Fruit fly (Drosophila melanogaster) whole organism, embryonic: ENCODE measurements around the gene mxt.

Experiments
- Ada2b ChIP-seq: fragments of 200-800 bp; sonication (Bioruptor generic); IDR thresholded peaks from 2 replicates; pipeline ENCODE4 v1.3.6; 2022; ENCODE audit warnings: missing biosample characterization, missing genetic modification characterization
- Atf6 ChIP-seq: fragments of 200-800 bp; sonication (Bioruptor generic); IDR thresholded peaks from 2 replicates; pipeline ENCODE4 v1.3.6; 2022; ENCODE audit warnings: missing biosample characterization, missing genetic modification characterization
- CG11456 ChIP-seq: fragments of 200-800 bp; sonication (Bioruptor generic); IDR thresholded peaks from 3 replicates; pipeline ENCODE4 v1.3.6; 2022; ENCODE audit warnings: missing biosample characterization, missing genetic modification characterization
- CG11504 ChIP-seq: fragments of 200-800 bp; sonication (Bioruptor generic); optimal IDR thresholded peaks from 3 replicates; lab custom pipeline; 2019; ENCODE audit warnings: missing biosample characterization, mild to moderate bottlenecking, missing genetic modification characterization, moderate library complexity
- CG12744 ChIP-seq: fragments of 200-800 bp; sonication (Bioruptor generic); optimal IDR thresholded peaks from 2 replicates; lab custom pipeline; 2016; ENCODE audit warnings: missing biosample characterization, missing genetic modification characterization
- CG13296 ChIP-seq: fragments of 200-800 bp; sonication (Bioruptor generic); optimal IDR thresholded peaks from 3 replicates; lab custom pipeline; 2018; ENCODE audit warnings: missing biosample characterization, mild to moderate bottlenecking, missing genetic modification characterization
- CG15269 ChIP-seq: fragments of 200-800 bp; sonication (Bioruptor generic); optimal IDR thresholded peaks from 2 replicates; lab custom pipeline; 2018; ENCODE audit warnings: missing biosample characterization, mild to moderate bottlenecking, missing genetic modification characterization, moderate library complexity
- CG15696 ChIP-seq: fragments of 200-800 bp; sonication (Bioruptor generic); optimal IDR thresholded peaks from 2 replicates; lab custom pipeline; 2019; ENCODE audit warnings: missing biosample characterization, mild to moderate bottlenecking, missing genetic modification characterization, moderate library complexity
- CG1602 ChIP-seq: fragments of 200-800 bp; sonication (Bioruptor generic); optimal IDR thresholded peaks from 3 replicates; lab custom pipeline; 2016; ENCODE audit warnings: missing biosample characterization, missing genetic modification characterization
- CG16779 ChIP-seq: fragments of 200-800 bp; sonication (Bioruptor generic); IDR thresholded peaks from 2 replicates; pipeline ENCODE4 v1.3.6; 2022; ENCODE audit warnings: missing biosample characterization, missing genetic modification characterization
- CG16815 ChIP-seq: fragments of 200-800 bp; sonication (Bioruptor generic); optimal IDR thresholded peaks from 3 replicates; lab custom pipeline; 2017; ENCODE audit warnings: missing biosample characterization, mild to moderate bottlenecking, missing genetic modification characterization
- CG16863 ChIP-seq: fragments of 200-800 bp; sonication (Bioruptor generic); optimal IDR thresholded peaks from 3 replicates; lab custom pipeline; 2016; ENCODE audit warnings: missing biosample characterization, missing genetic modification characterization
- CG17361 ChIP-seq: fragments of 200-800 bp; sonication (Bioruptor generic); IDR thresholded peaks from 3 replicates; pipeline ENCODE4 v1.3.6; 2022; ENCODE audit warnings: missing biosample characterization, missing genetic modification characterization
- CG18599 ChIP-seq: fragments of 200-800 bp; sonication (Bioruptor generic); optimal IDR thresholded peaks from 3 replicates; lab custom pipeline; 2017; ENCODE audit warnings: missing biosample characterization, missing genetic modification characterization, mild to moderate bottlenecking, moderate library complexity, missing genetic modification reagents
- CG2712 ChIP-seq: fragments of 200-800 bp; optimal IDR thresholded peaks from 3 replicates; lab custom pipeline; 2019; ENCODE audit warnings: missing biosample characterization, mild to moderate bottlenecking, missing genetic modification characterization, moderate library complexity
- CG2889 ChIP-seq: fragments of 200-800 bp; sonication (Bioruptor generic); IDR thresholded peaks from 3 replicates; pipeline ENCODE4 v1.3.6; 2022; ENCODE audit warnings: missing biosample characterization, missing genetic modification characterization
- CG4424 ChIP-seq: fragments of 200-800 bp; sonication (Bioruptor generic); optimal IDR thresholded peaks from 3 replicates; lab custom pipeline; 2016; ENCODE audit warnings: missing biosample characterization, missing genetic modification characterization
- CG6854 ChIP-seq: fragments of 200-800 bp; sonication (Bioruptor generic); optimal IDR thresholded peaks from 3 replicates; lab custom pipeline; 2017; ENCODE audit warnings: missing biosample characterization, mild to moderate bottlenecking, missing genetic modification characterization
- CG7745 ChIP-seq: fragments of 200-800 bp; sonication (Bioruptor generic); optimal IDR thresholded peaks from 2 replicates; lab custom pipeline; 2018; ENCODE audit warnings: missing biosample characterization, mild to moderate bottlenecking, missing genetic modification characterization, moderate library complexity
- CG9932 ChIP-seq: fragments of 200-800 bp; sonication (Bioruptor generic); IDR thresholded peaks from 2 replicates; pipeline ENCODE4 v1.3.6; 2022; ENCODE audit warnings: missing biosample characterization, missing genetic modification characterization
- D19B ChIP-seq: fragments of 200-800 bp; sonication (Bioruptor generic); optimal IDR thresholded peaks from 2 replicates; lab custom pipeline; 2017; ENCODE audit warnings: missing biosample characterization, mild to moderate bottlenecking, missing genetic modification characterization
- Deaf1 ChIP-seq: fragments of 200-800 bp; optimal IDR thresholded peaks from 3 replicates; lab custom pipeline; 2019; ENCODE audit warnings: missing biosample characterization, mild to moderate bottlenecking, missing genetic modification characterization, moderate library complexity
- Doc3 ChIP-seq: fragments of 200-800 bp; sonication (Bioruptor generic); IDR thresholded peaks from 3 replicates; pipeline ENCODE4 v1.3.6; 2022; ENCODE audit warnings: missing biosample characterization, missing genetic modification characterization; ENCODE audit not compliant: partially characterized antibody
- Hr51 ChIP-seq, 2 experiments: fragments of 200-800 bp; sonication (Bioruptor generic); optimal IDR thresholded peaks; 2 replicates in 1 of 2; 3 replicates in 1 of 2; lab custom pipeline; 2016 to 2018; ENCODE audit warnings: missing biosample characterization in 2 of 2, missing genetic modification characterization in 2 of 2, mild to moderate bottlenecking in 1 of 2, moderate library complexity in 1 of 2
- Hr78 ChIP-seq, 2 experiments: fragments of 200-800 bp in 1 of 2; fragments of >200 bp in 1 of 2; sonication (Bioruptor generic) in 1 of 2; optimal IDR thresholded peaks; 2 replicates each; lab custom pipeline; 2017 to 2019; ENCODE audit warnings: missing biosample characterization in 2 of 2, missing genetic modification characterization in 2 of 2, mild to moderate bottlenecking in 1 of 2, moderate library complexity in 1 of 2
- Lpt ChIP-seq: fragments of >200 bp; optimal IDR thresholded peaks from 2 replicates; lab custom pipeline; 2018; ENCODE audit warnings: missing biosample characterization, missing genetic modification characterization
- Meics ChIP-seq: fragments of 200-800 bp; sonication (Bioruptor generic); optimal IDR thresholded peaks from 2 replicates; lab custom pipeline; 2017; ENCODE audit warnings: missing biosample characterization, mild to moderate bottlenecking, missing genetic modification characterization
- NC2β ChIP-seq: fragments of 200-800 bp; sonication (Bioruptor generic); optimal IDR thresholded peaks from 2 replicates; lab custom pipeline; 2016; ENCODE audit warnings: missing biosample characterization, missing genetic modification characterization
- Nf-YC ChIP-seq: fragments of 200-800 bp; optimal IDR thresholded peaks from 3 replicates; lab custom pipeline; 2019; ENCODE audit warnings: missing biosample characterization, mild to moderate bottlenecking, missing genetic modification characterization, moderate library complexity
- Oli ChIP-seq: fragments of 200-800 bp; sonication (Bioruptor generic); optimal IDR thresholded peaks from 2 replicates; lab custom pipeline; 2018; ENCODE audit warnings: missing biosample characterization, mild to moderate bottlenecking, missing genetic modification characterization, moderate library complexity
- Tbp ChIP-seq: fragments of >200 bp; optimal IDR thresholded peaks from 2 replicates; lab custom pipeline; 2018; ENCODE audit warnings: missing biosample characterization, missing genetic modification characterization
- Vsx1 ChIP-seq: fragments of 200-800 bp; sonication (Bioruptor generic); optimal IDR thresholded peaks from 2 replicates; lab custom pipeline; 2017; ENCODE audit warnings: missing biosample characterization, mild to moderate bottlenecking, missing genetic modification characterization, missing genetic modification reagents
- bsh ChIP-seq, 2 experiments: fragments of 200-800 bp; sonication (Bioruptor generic); optimal IDR thresholded peaks; 2 replicates each; lab custom pipeline; 2017 to 2018; ENCODE audit warnings: mild to moderate bottlenecking in 2 of 2, missing biosample characterization in 2 of 2, missing genetic modification characterization in 2 of 2, moderate library complexity in 1 of 2
- cg ChIP-seq: fragments of 200-800 bp; sonication (Bioruptor generic); optimal IDR thresholded peaks from 3 replicates; lab custom pipeline; 2019; ENCODE audit warnings: missing biosample characterization, mild to moderate bottlenecking, missing genetic modification characterization, moderate library complexity
- crc ChIP-seq: fragments of 200-800 bp; sonication (Bioruptor generic); optimal IDR thresholded peaks from 2 replicates; lab custom pipeline; 2016; ENCODE audit warnings: missing biosample characterization, missing genetic modification characterization
- crp ChIP-seq, 2 experiments: fragments of 200-800 bp; sonication (Bioruptor generic); optimal IDR thresholded peaks; 2 replicates in 1 of 2; 3 replicates in 1 of 2; lab custom pipeline; 2017; ENCODE audit warnings: missing biosample characterization in 2 of 2, missing genetic modification characterization in 2 of 2, mild to moderate bottlenecking in 1 of 2, moderate library complexity in 1 of 2
- cwo ChIP-seq: fragments of 200-800 bp; sonication (Bioruptor generic); optimal IDR thresholded peaks from 3 replicates; lab custom pipeline; 2017; ENCODE audit warnings: missing biosample characterization, missing genetic modification characterization, mild to moderate bottlenecking, moderate library complexity, missing genetic modification reagents
- dmrt11E ChIP-seq: fragments of 200-800 bp; sonication (Bioruptor generic); optimal IDR thresholded peaks from 3 replicates; lab custom pipeline; 2018; ENCODE audit warnings: missing biosample characterization, mild to moderate bottlenecking, missing genetic modification characterization, moderate library complexity
- hb ChIP-seq: fragments of 200-800 bp; sonication (Bioruptor generic); IDR thresholded peaks from 3 replicates; pipeline ENCODE4 v1.3.6; 2022; ENCODE audit warnings: missing biosample characterization, missing genetic modification characterization; ENCODE audit not compliant: partially characterized antibody
- lilli ChIP-seq: fragments of 200-800 bp; sonication (Bioruptor generic); optimal IDR thresholded peaks from 3 replicates; lab custom pipeline; 2016; ENCODE audit warnings: missing biosample characterization, missing genetic modification characterization
- lov ChIP-seq, 2 experiments: fragments of 200-800 bp in 1 of 2; fragments of >200 bp in 1 of 2; sonication (Bioruptor generic) in 1 of 2; IDR thresholded peaks in 1 of 2; optimal IDR thresholded peaks in 1 of 2; 2 replicates in 1 of 2; 3 replicates in 1 of 2; pipeline versions ENCODE4 v1.3.6 to Lab custom; 2017 to 2022; ENCODE audit warnings: missing biosample characterization in 1 of 2, missing genetic modification characterization in 1 of 2
- pita ChIP-seq: fragments of 200-800 bp; sonication (Bioruptor generic); optimal IDR thresholded peaks from 2 replicates; lab custom pipeline; 2017; ENCODE audit warnings: missing biosample characterization, mild to moderate bottlenecking, missing genetic modification characterization
- ro ChIP-seq: fragments of 200-800 bp; sonication (Bioruptor generic); IDR thresholded peaks from 2 replicates; pipeline ENCODE4 v1.3.6; 2022; ENCODE audit warnings: missing biosample characterization, missing genetic modification characterization
- run ChIP-seq: fragments of 200-800 bp; sonication (Bioruptor generic); optimal IDR thresholded peaks from 3 replicates; lab custom pipeline; 2018; ENCODE audit warnings: missing biosample characterization, mild to moderate bottlenecking, missing genetic modification characterization
- tio ChIP-seq: fragments of 200-800 bp; sonication (Bioruptor generic); optimal IDR thresholded peaks from 2 replicates; lab custom pipeline; 2017; ENCODE audit warnings: missing biosample characterization, missing genetic modification characterization, inconsistent platforms
- tll ChIP-seq, 2 experiments: fragments of 200-800 bp in 1 of 2; fragments of >200 bp in 1 of 2; sonication (Bioruptor generic) in 1 of 2; optimal IDR thresholded peaks; 2 replicates each; lab custom pipeline; 2017 to 2019; ENCODE audit warnings: missing biosample characterization in 2 of 2, missing genetic modification characterization in 2 of 2, mild to moderate bottlenecking in 1 of 2, moderate library complexity in 1 of 2
- trem ChIP-seq: fragments of 200-800 bp; optimal IDR thresholded peaks from 3 replicates; lab custom pipeline; 2019; ENCODE audit warnings: missing biosample characterization, mild to moderate bottlenecking, missing genetic modification characterization, moderate library complexity
- tup ChIP-seq: fragments of 200-800 bp; sonication (Bioruptor generic); optimal IDR thresholded peaks from 2 replicates; lab custom pipeline; 2016; ENCODE audit warnings: missing biosample characterization, mild to moderate bottlenecking, missing genetic modification characterization, moderate library complexity
- wdn ChIP-seq: fragments of 200-800 bp; sonication (Bioruptor generic); IDR thresholded peaks from 2 replicates; pipeline ENCODE4 v1.3.6; 2022; ENCODE audit warnings: missing biosample characterization, missing genetic modification characterization
- zfh2 ChIP-seq: fragments of 200-800 bp; sonication (Bioruptor generic); optimal IDR thresholded peaks from 2 replicates; lab custom pipeline; 2016; ENCODE audit warnings: missing biosample characterization, missing genetic modification characterization

Gene mxt

dm6 chr2L:4854822-4855221 is 7.7 kb upstream of the mxt start (continued):
- TF ChIP-seq Ada2b (0 out of 2 replicates have a peak, but pooled peaks have one; percentile 23), CG2712 (tag; lab: Kevin White, UChicago) (peak; percentile 11), Deaf1 (tag; lab: Kevin White, UChicago) (no peak), cwo (no peak), dmrt11E (tag; lab: Kevin White, UChicago) (peak; percentile 1), CG9932 (no peak), Atf6 (GFP tag; lab: Robert Waterston, UW) (no peak), lov (optimal IDR thresholded peaks at IDR 0.05; lab: Kevin White, UChicago) (no peak), lov (GFP tag; IDR thresholded peaks at IDR 0.05; lab: Robert Waterston, UW) (no peak), tup (GFP tag; lab: Kevin White, UChicago) (no peak), CG2889 (0 out of 3 replicates have a peak, but pooled peaks have one; percentile 9), lilli (GFP tag; lab: Kevin White, UChicago) (peak; percentile 18), Hr78 (GFP tag; optimal IDR thresholded peaks at IDR 0.05; lab: Kevin White, UChicago) (no peak), zfh2 (no peak), tio (GFP tag; lab: Kevin White, UChicago) (peak; percentile 2), CG15269 (tag; lab: Kevin White, UChicago) (peak; percentile 25), bsh (GFP tag; optimal IDR thresholded peaks at IDR 0.05; lab: Kevin White, UChicago) (peak in 1 of 2 experiments; percentile 5), crc (GFP tag; lab: Kevin White, UChicago) (no peak), hb (GFP tag; lab: Robert Waterston, UW) (no peak), Tbp (no peak), ro (GFP tag; lab: Robert Waterston, UW) (no peak), D19B (GFP tag; lab: Kevin White, UChicago) (peak; percentile 77), pita (GFP tag; lab: Kevin White, UChicago) (no peak), Meics (GFP tag; lab: Kevin White, UChicago) (no peak), CG4424 (GFP tag; lab: Kevin White, UChicago) (peak; percentile 2), Hr51 (GFP tag; optimal IDR thresholded peaks at IDR 0.05; lab: Kevin White, UChicago) (peak in 1 of 2 experiments; percentile 23), CG16863 (GFP tag; lab: Kevin White, UChicago) (peak; percentile 5), CG12744 (no peak), CG11504 (tag; lab: Kevin White, UChicago) (peak; percentile 30), wdn (no peak), CG18599 (GFP tag; lab: Kevin White, UChicago) (peak; percentile 46), crp (GFP tag; optimal IDR thresholded peaks at IDR 0.05; lab: Kevin White, UChicago) (no peak), CG17361 (no peak), Oli (tag; lab: Kevin White, UChicago) (peak; percentile 6)

DNA sequence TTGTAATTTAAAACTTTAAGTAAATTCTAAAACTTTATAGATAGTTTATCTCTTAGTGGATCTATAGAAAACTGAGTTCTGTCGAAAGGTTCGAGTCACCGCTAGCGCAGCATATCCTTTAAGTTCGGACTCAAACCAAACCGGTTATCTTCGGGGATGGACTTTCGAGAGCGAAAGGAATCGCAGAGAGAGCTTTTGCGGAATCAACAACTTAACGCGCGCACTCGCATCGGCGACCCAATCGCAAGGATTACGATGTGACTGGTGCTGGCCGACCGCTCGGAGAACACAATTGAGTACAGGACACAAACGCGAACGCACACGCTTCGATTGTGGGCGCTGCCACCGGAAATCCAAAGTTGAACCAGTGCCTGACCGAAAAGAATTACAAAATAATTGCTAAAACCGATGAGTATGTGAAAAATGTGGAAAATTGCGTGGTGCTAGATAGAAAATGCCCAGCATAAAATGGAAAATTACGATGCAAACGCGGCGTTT is 5.6 kb upstream of the mxt start, which contains the start of gene smog:
smog (plus strand) TSS at position 260 of the 498 bp plus-strand sequence.
- TF ChIP-seq Oli (tag; lab: Kevin White, UChicago), result no peak
- TF ChIP-seq CG11456 (GFP tag; lab: Robert Waterston, UW), result no peak
- no peak for TF ChIP-seq CG7745
- TF ChIP-seq CG1602 (GFP tag; lab: Kevin White, UChicago), result no peak
- TF ChIP-seq tll (GFP tag; optimal IDR thresholded peaks at IDR 0.05; lab: Kevin White, UChicago), result no peak
- TF ChIP-seq Lpt (GFP tag; lab: Kevin White, UChicago), result no peak
- no peak for TF ChIP-seq cg (GFP tag; lab: Kevin White, UChicago)
- no peak for TF ChIP-seq CG13296 (GFP tag; lab: Kevin White, UChicago)
- no peak for TF ChIP-seq run (tag; lab: Kevin White, UChicago)
- no peak for TF ChIP-seq NC2β (GFP tag; lab: Kevin White, UChicago)
- peak; percentile 80 for TF ChIP-seq Nf-YC (tag; lab: Kevin White, UChicago)
- no peak for TF ChIP-seq CG16815 (GFP tag; lab: Kevin White, UChicago)
- no peak for TF ChIP-seq CG16779 (GFP tag; lab: Robert Waterston, UW)
- TF ChIP-seq trem (tag; lab: Kevin White, UChicago), result no peak
- TF ChIP-seq CG15696 (tag; lab: Kevin White, UChicago), result no peak
- TF ChIP-seq CG6854 (GFP tag; lab: Kevin White, UChicago), result no peak
- no peak for TF ChIP-seq Doc3
- no peak for TF ChIP-seq Vsx1 (GFP tag; lab: Kevin White, UChicago)
